Fruit fly (Drosophila melanogaster) whole organism, embryonic: Measurements from ENCODE around the gene CG11030.

Source experiments
- Aef1 ChIP-seq: fragments of 200-800 bp; sonication (Bioruptor generic); IDR thresholded peaks from 3 replicates; pipeline ENCODE4 v1.3.6; 2022; ENCODE audit warnings: missing biosample characterization, missing genetic modification characterization
- Atf-2 ChIP-seq: fragments of 200-800 bp; sonication (Bioruptor generic); optimal IDR thresholded peaks from 2 replicates; lab custom pipeline; 2016; ENCODE audit warnings: missing biosample characterization, missing genetic modification characterization
- Bgb ChIP-seq: fragments of 200-800 bp; sonication (Bioruptor generic); IDR thresholded peaks from 2 replicates; pipeline ENCODE4 v1.3.6; 2022; ENCODE audit warnings: missing biosample characterization, missing genetic modification characterization; ENCODE audit not compliant: partially characterized antibody
- Bteb2 ChIP-seq: fragments of 200-800 bp; sonication (Bioruptor generic); optimal IDR thresholded peaks from 2 replicates; lab custom pipeline; 2016; ENCODE audit warnings: missing biosample characterization, missing genetic modification characterization
- CG12236 ChIP-seq: fragments of 200-800 bp; sonication (Bioruptor generic); optimal IDR thresholded peaks from 2 replicates; lab custom pipeline; 2016; ENCODE audit warnings: missing biosample characterization, missing genetic modification characterization
- CG12769 ChIP-seq: fragments of 200-800 bp; sonication (Bioruptor generic); optimal IDR thresholded peaks from 2 replicates; lab custom pipeline; 2019; ENCODE audit warnings: missing biosample characterization, mild to moderate bottlenecking, missing genetic modification characterization, moderate library complexity
- CG12942 ChIP-seq: fragments of 200-800 bp; sonication (Bioruptor generic); optimal IDR thresholded peaks from 3 replicates; lab custom pipeline; 2016; ENCODE audit warnings: missing biosample characterization, missing genetic modification characterization
- CG13296 ChIP-seq: fragments of 200-800 bp; sonication (Bioruptor generic); optimal IDR thresholded peaks from 3 replicates; lab custom pipeline; 2018; ENCODE audit warnings: missing biosample characterization, mild to moderate bottlenecking, missing genetic modification characterization
- CG13894 ChIP-seq: fragments of 200-800 bp; sonication (Bioruptor generic); optimal IDR thresholded peaks from 3 replicates; lab custom pipeline; 2018; ENCODE audit warnings: missing biosample characterization, mild to moderate bottlenecking, missing genetic modification characterization, moderate library complexity
- CG14014 ChIP-seq: fragments of 200-800 bp; sonication (Bioruptor generic); IDR thresholded peaks from 2 replicates; pipeline ENCODE4 v1.3.6; 2022; ENCODE audit warnings: missing biosample characterization, missing genetic modification characterization
- CG14441 ChIP-seq: fragments of 200-800 bp; sonication (Bioruptor generic); IDR thresholded peaks from 2 replicates; pipeline ENCODE4 v1.3.6; 2022; ENCODE audit warnings: missing biosample characterization, missing genetic modification characterization
- CG15011 ChIP-seq: fragments of 200-800 bp; sonication (Bioruptor generic); optimal IDR thresholded peaks from 3 replicates; lab custom pipeline; 2018; ENCODE audit warnings: missing biosample characterization, mild to moderate bottlenecking, missing genetic modification characterization
- CG17385 ChIP-seq: fragments of 200-800 bp; sonication (Bioruptor generic); optimal IDR thresholded peaks from 3 replicates; lab custom pipeline; 2018; ENCODE audit warnings: missing biosample characterization, mild to moderate bottlenecking, missing genetic modification characterization
- CG18011 ChIP-seq: fragments of 200-800 bp; sonication (Bioruptor generic); optimal IDR thresholded peaks from 2 replicates; lab custom pipeline; 2017; ENCODE audit warnings: missing biosample characterization, missing genetic modification characterization, mild to moderate bottlenecking, moderate library complexity, missing genotype
- CG3281 ChIP-seq: fragments of 200-800 bp; sonication (Bioruptor generic); optimal IDR thresholded peaks from 3 replicates; lab custom pipeline; 2017; ENCODE audit warnings: missing biosample characterization, mild to moderate bottlenecking, missing genetic modification characterization
- CG34224 ChIP-seq: fragments of 200-800 bp; sonication (Bioruptor generic); IDR thresholded peaks from 3 replicates; pipeline ENCODE4 v1.3.6; 2022; ENCODE audit warnings: missing biosample characterization, missing genetic modification characterization; ENCODE audit not compliant: partially characterized antibody
- CG4328 ChIP-seq: fragments of 200-800 bp; sonication (Bioruptor generic); optimal IDR thresholded peaks from 3 replicates; lab custom pipeline; 2017; ENCODE audit warnings: missing biosample characterization, missing genetic modification reagents, missing genetic modification characterization
- CG5180 ChIP-seq: fragments of 200-800 bp; sonication (Bioruptor generic); optimal IDR thresholded peaks from 3 replicates; lab custom pipeline; 2017; ENCODE audit warnings: missing biosample characterization, missing genetic modification characterization, mild to moderate bottlenecking, moderate library complexity, missing genetic modification reagents
- CG6813 ChIP-seq: fragments of 200-800 bp; sonication (Bioruptor generic); optimal IDR thresholded peaks from 2 replicates; lab custom pipeline; 2017; ENCODE audit warnings: missing biosample characterization, missing genetic modification characterization, mild to moderate bottlenecking, moderate library complexity, missing genetic modification reagents
- CG7786 ChIP-seq: fragments of 200-800 bp; sonication (Bioruptor generic); optimal IDR thresholded peaks from 2 replicates; lab custom pipeline; 2016; ENCODE audit warnings: missing biosample characterization, missing genetic modification characterization
- CG9437 ChIP-seq: fragments of 200-800 bp; sonication (Bioruptor generic); optimal IDR thresholded peaks from 2 replicates; lab custom pipeline; 2018; ENCODE audit warnings: missing biosample characterization, mild to moderate bottlenecking, missing genetic modification characterization
- CG9932 ChIP-seq: fragments of 200-800 bp; sonication (Bioruptor generic); IDR thresholded peaks from 2 replicates; pipeline ENCODE4 v1.3.6; 2022; ENCODE audit warnings: missing biosample characterization, missing genetic modification characterization
- D19B ChIP-seq: fragments of 200-800 bp; sonication (Bioruptor generic); optimal IDR thresholded peaks from 2 replicates; lab custom pipeline; 2017; ENCODE audit warnings: missing biosample characterization, mild to moderate bottlenecking, missing genetic modification characterization
- Dad ChIP-seq: fragments of 200-800 bp; sonication (Bioruptor generic); optimal IDR thresholded peaks from 3 replicates; lab custom pipeline; 2016; ENCODE audit warnings: missing biosample characterization, missing genetic modification characterization
- ERR ChIP-seq: fragments of 200-800 bp; sonication (Bioruptor generic); optimal IDR thresholded peaks from 2 replicates; lab custom pipeline; 2016; ENCODE audit warnings: missing biosample characterization, missing genetic modification characterization
- Fer1 ChIP-seq: fragments of 200-800 bp; sonication (Bioruptor generic); optimal IDR thresholded peaks from 2 replicates; lab custom pipeline; 2017; ENCODE audit warnings: missing biosample characterization, mild to moderate bottlenecking, missing genetic modification characterization
- H2.0 ChIP-seq: fragments of 200-800 bp; sonication (Bioruptor generic); IDR thresholded peaks from 2 replicates; pipeline ENCODE4 v1.3.6; 2022; ENCODE audit warnings: missing biosample characterization, missing genetic modification characterization
- HHEX ChIP-seq: fragments of 200-800 bp; sonication (Bioruptor generic); optimal IDR thresholded peaks from 3 replicates; lab custom pipeline; 2017; ENCODE audit warnings: missing biosample characterization, mild to moderate bottlenecking, missing genetic modification characterization, missing genetic modification reagents
- Hr51 ChIP-seq, 2 experiments: fragments of 200-800 bp; sonication (Bioruptor generic); optimal IDR thresholded peaks; 2 replicates in 1 of 2; 3 replicates in 1 of 2; lab custom pipeline; 2016 to 2018; ENCODE audit warnings: missing biosample characterization in 2 of 2, missing genetic modification characterization in 2 of 2, mild to moderate bottlenecking in 1 of 2, moderate library complexity in 1 of 2
- Hr78 ChIP-seq, 2 experiments: fragments of 200-800 bp in 1 of 2; fragments of >200 bp in 1 of 2; sonication (Bioruptor generic) in 1 of 2; optimal IDR thresholded peaks; 2 replicates each; lab custom pipeline; 2017 to 2019; ENCODE audit warnings: missing biosample characterization in 2 of 2, missing genetic modification characterization in 2 of 2, mild to moderate bottlenecking in 1 of 2, moderate library complexity in 1 of 2
- Med ChIP-seq: fragments of 200-800 bp; sonication (Bioruptor generic); peaks from one replicate; lab custom pipeline; 2016; ENCODE audit warnings: missing biosample characterization, missing genetic modification characterization, mild to moderate bottlenecking, inconsistent platforms, moderate library complexity
- Meics ChIP-seq: fragments of 200-800 bp; sonication (Bioruptor generic); optimal IDR thresholded peaks from 2 replicates; lab custom pipeline; 2017; ENCODE audit warnings: missing biosample characterization, mild to moderate bottlenecking, missing genetic modification characterization
- Rfx ChIP-seq: fragments of 200-800 bp; sonication (Bioruptor generic); IDR thresholded peaks from 2 replicates; pipeline ENCODE4 v1.3.6; 2022; ENCODE audit warnings: missing biosample characterization, missing genetic modification characterization
- bsh ChIP-seq, 2 experiments: fragments of 200-800 bp; sonication (Bioruptor generic); optimal IDR thresholded peaks; 2 replicates each; lab custom pipeline; 2017 to 2018; ENCODE audit warnings: mild to moderate bottlenecking in 2 of 2, missing biosample characterization in 2 of 2, missing genetic modification characterization in 2 of 2, moderate library complexity in 1 of 2
- cad ChIP-seq: fragments of >200 bp; optimal IDR thresholded peaks from 2 replicates; lab custom pipeline; 2017; ENCODE audit warnings: missing biosample characterization, missing genetic modification characterization
- cas ChIP-seq: fragments of 200-800 bp; sonication (Bioruptor generic); IDR thresholded peaks from 2 replicates; pipeline ENCODE4 v1.3.6; 2022; ENCODE audit warnings: missing biosample characterization, missing genetic modification characterization
- chm ChIP-seq: fragments of 200-800 bp; sonication (Bioruptor generic); IDR thresholded peaks from 2 replicates; pipeline ENCODE4 v1.3.6; 2022; ENCODE audit warnings: missing biosample characterization, missing genetic modification characterization
- cwo ChIP-seq: fragments of 200-800 bp; sonication (Bioruptor generic); optimal IDR thresholded peaks from 3 replicates; lab custom pipeline; 2017; ENCODE audit warnings: missing biosample characterization, missing genetic modification characterization, mild to moderate bottlenecking, moderate library complexity, missing genetic modification reagents
- eyg ChIP-seq: fragments of 200-800 bp; sonication (Bioruptor generic); optimal IDR thresholded peaks from 3 replicates; lab custom pipeline; 2016; ENCODE audit warnings: missing biosample characterization, missing genetic modification characterization
- fd102C ChIP-seq: fragments of 200-800 bp; sonication (Bioruptor generic); optimal IDR thresholded peaks from 2 replicates; lab custom pipeline; 2018; ENCODE audit warnings: missing biosample characterization, mild to moderate bottlenecking, missing genetic modification characterization, moderate library complexity
- gro ChIP-seq: fragments of 200-800 bp; sonication (Bioruptor generic); optimal IDR thresholded peaks from 2 replicates; lab custom pipeline; 2016; ENCODE audit warnings: missing biosample characterization, missing genetic modification characterization
- gsb-n ChIP-seq: fragments of 200-800 bp; sonication (Bioruptor generic); optimal IDR thresholded peaks from 3 replicates; lab custom pipeline; 2018; ENCODE audit warnings: missing biosample characterization, mild to moderate bottlenecking, missing genetic modification characterization
- mld ChIP-seq: fragments of 200-800 bp; sonication (Bioruptor generic); IDR thresholded peaks from 3 replicates; pipeline ENCODE4 v1.3.6; 2022; ENCODE audit warnings: missing biosample characterization, missing genetic modification characterization; ENCODE audit not compliant: partially characterized antibody
- oc ChIP-seq: fragments of 200-800 bp; sonication (Bioruptor generic); optimal IDR thresholded peaks from 2 replicates; lab custom pipeline; 2018; ENCODE audit warnings: missing biosample characterization, mild to moderate bottlenecking, missing genetic modification characterization, moderate library complexity
- prd ChIP-seq, 3 experiments: fragments of >200 bp in 2 of 3; fragments of 200-800 bp in 1 of 3; sonication (Bioruptor generic) in 1 of 3; optimal IDR thresholded peaks in 2 of 3; IDR thresholded peaks in 1 of 3; 2 replicates in 2 of 3; 3 replicates in 1 of 3; pipeline versions ENCODE4 v1.3.6 to Lab custom; 2017 to 2022; ENCODE audit warnings: missing biosample characterization in 1 of 3, missing genetic modification characterization in 1 of 3
- pros ChIP-seq: fragments of 200-800 bp; sonication (Bioruptor generic); optimal IDR thresholded peaks from 3 replicates; lab custom pipeline; 2019; ENCODE audit warnings: missing biosample characterization, mild to moderate bottlenecking, missing genetic modification characterization, moderate library complexity
- slbo ChIP-seq: fragments of 200-800 bp; sonication (Bioruptor generic); IDR thresholded peaks from 2 replicates; pipeline ENCODE4 v1.3.6; 2022; ENCODE audit warnings: missing biosample characterization, missing genetic modification characterization
- slp2 ChIP-seq: fragments of 200-800 bp; sonication (Bioruptor generic); optimal IDR thresholded peaks from 2 replicates; lab custom pipeline; 2016; ENCODE audit warnings: missing biosample characterization, missing genetic modification characterization
- sna ChIP-seq: fragments of 200-800 bp; sonication (Bioruptor generic); IDR thresholded peaks from 2 replicates; pipeline ENCODE4 v1.3.6; 2022; ENCODE audit warnings: missing biosample characterization, missing genetic modification characterization; ENCODE audit not compliant: partially characterized antibody

Gene CG11030

DNA sequence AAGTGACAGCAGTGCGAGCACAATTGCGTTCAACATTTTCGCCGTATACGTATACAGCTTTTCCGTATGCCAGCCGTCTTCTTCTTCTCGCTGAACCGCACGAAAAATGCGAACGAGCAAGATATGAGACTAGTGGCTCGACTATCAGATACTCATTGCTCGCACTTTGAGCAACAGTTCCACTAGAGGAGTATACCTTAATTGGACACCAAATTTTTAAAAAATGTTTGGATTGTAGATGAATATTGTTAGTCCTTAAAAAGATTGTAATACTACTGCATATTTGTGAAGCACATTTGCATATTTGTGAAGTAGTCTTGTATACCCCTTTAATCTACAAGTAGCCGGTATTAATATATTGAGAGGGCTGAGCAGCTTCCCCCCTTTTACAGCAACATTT, 53.7 kb downstream of the CG11030 start:
- no peak for TF ChIP-seq cas
- no peak for TF ChIP-seq ERR (GFP tag; lab: Kevin White, UChicago)
- no peak for TF ChIP-seq bsh (GFP tag; optimal IDR thresholded peaks at IDR 0.05; lab: Kevin White, UChicago)
- TF ChIP-seq CG12769 (tag; lab: Kevin White, UChicago) = peak; percentile 48
- TF ChIP-seq Bgb = peak; percentile 54
- TF ChIP-seq Rfx (GFP tag; lab: Robert Waterston, UW) = 0 out of 2 replicates have a peak, but pooled peaks have one; percentile 32
- no peak for TF ChIP-seq slp2 (GFP tag; lab: Kevin White, UChicago)
- no peak for TF ChIP-seq gro (GFP tag; lab: Kevin White, UChicago)
- 0 out of 2 replicates have a peak, but pooled peaks have one; percentile 30 for TF ChIP-seq CG14014
- TF ChIP-seq CG13296 = no peak
- peak; percentile 49; the same call in 2 of the 3 replicates for TF ChIP-seq mld
- TF ChIP-seq Hr51 (GFP tag; optimal IDR thresholded peaks at IDR 0.05; lab: Kevin White, UChicago) = peak in 1 of 2 experiments; percentile 11
- TF ChIP-seq CG15011 (GFP tag; lab: Kevin White, UChicago) = no peak
- no peak for TF ChIP-seq fd102C (GFP tag; lab: Kevin White, UChicago)
- TF ChIP-seq sna = no peak
- TF ChIP-seq oc (tag; lab: Kevin White, UChicago) = no peak
- TF ChIP-seq CG3281 (GFP tag; lab: Kevin White, UChicago) = peak; percentile 5
- TF ChIP-seq cad = no peak
- TF ChIP-seq Med = peak; percentile 78
- TF ChIP-seq Meics (GFP tag; lab: Kevin White, UChicago) = peak; percentile 44
- no peak for TF ChIP-seq Bteb2 (GFP tag; lab: Kevin White, UChicago)
- TF ChIP-seq HHEX (GFP tag; lab: Kevin White, UChicago) = no peak
- no peak for TF ChIP-seq CG9932 (GFP tag; lab: Robert Waterston, UW)
- no peak for TF ChIP-seq CG13894 (tag; lab: Kevin White, UChicago)
- no peak for TF ChIP-seq Aef1 (GFP tag; lab: Robert Waterston, UW)
- TF ChIP-seq eyg (GFP tag; lab: Kevin White, UChicago) = no peak
- peak; percentile 17; the same call in 1 of the 2 replicates for TF ChIP-seq H2.0 (GFP tag; lab: Robert Waterston, UW)
- peak; percentile 89 for TF ChIP-seq D19B (GFP tag; lab: Kevin White, UChicago)
- peak; percentile 50 for TF ChIP-seq slbo (GFP tag; lab: Robert Waterston, UW)
- TF ChIP-seq cwo (GFP tag; lab: Kevin White, UChicago) = peak; percentile 3
- no peak for TF ChIP-seq CG5180 (GFP tag; lab: Kevin White, UChicago)
- TF ChIP-seq CG7786 (GFP tag; lab: Kevin White, UChicago) = peak; percentile 5
- no peak for TF ChIP-seq CG9437 (GFP tag; lab: Kevin White, UChicago)
- TF ChIP-seq CG17385 = peak; percentile 39
- TF ChIP-seq CG12942 (GFP tag; lab: Kevin White, UChicago) = no peak
- TF ChIP-seq CG4328 (GFP tag; lab: Kevin White, UChicago) = no peak
- no peak for TF ChIP-seq Atf-2 (GFP tag; lab: Kevin White, UChicago)
- TF ChIP-seq Dad (GFP tag; lab: Kevin White, UChicago) = no peak
- no peak for TF ChIP-seq chm (GFP tag; lab: Robert Waterston, UW)
- TF ChIP-seq gsb-n (tag; lab: Kevin White, UChicago) = no peak
- TF ChIP-seq CG12236 (GFP tag; lab: Kevin White, UChicago) = no peak
- no peak for TF ChIP-seq pros (GFP tag; lab: Kevin White, UChicago)
- TF ChIP-seq Hr78 (GFP tag; optimal IDR thresholded peaks at IDR 0.05; lab: Kevin White, UChicago) = no peak
- no peak for TF ChIP-seq prd (optimal IDR thresholded peaks at IDR 0.05; lab: Kevin White, UChicago)
- peak; percentile 50; the same call in 2 of the 3 replicates for TF ChIP-seq prd (GFP tag; IDR thresholded peaks at IDR 0.05; lab: Robert Waterston, UW)
- TF ChIP-seq CG34224 (GFP tag; lab: Robert Waterston, UW) = no peak
- TF ChIP-seq Fer1 (GFP tag; lab: Kevin White, UChicago) = peak; percentile 34
- no peak for TF ChIP-seq CG6813
- TF ChIP-seq CG18011 (GFP tag; lab: Kevin White, UChicago) = no peak
- no peak for TF ChIP-seq CG14441
